Worm (Caenorhabditis elegans) whole organism, L4 larva: ENCODE measurements around the gene pqn-76.

Experiments
- F37D6.2 ChIP-seq: sonication (generic microtip); optimal IDR thresholded peaks from 2 replicates; lab custom pipeline; 2016; ENCODE audit warnings: mild to moderate bottlenecking, missing genetic modification characterization, missing compliant biosample characterization
- F44E2.7 ChIP-seq: fragments of 200-800 bp; sonication (Bioruptor generic); IDR thresholded peaks from 2 replicates; pipeline ENCODE4 v2.1.2; 2022; ENCODE audit warnings: missing genetic modification characterization, missing compliant biosample characterization
- ZK337.2 ChIP-seq: fragments of 200-800 bp; sonication (Bioruptor generic); IDR thresholded peaks from 2 replicates; pipeline ENCODE4 v1.3.6; 2022; ENCODE audit warnings: missing genetic modification reagents, missing genetic modification characterization, missing compliant biosample characterization
- ZK546.5 ChIP-seq, 2 experiments: sonication (generic microtip); optimal IDR thresholded peaks; 2 replicates each; lab custom pipeline; 2017; ENCODE audit warnings: missing biosample characterization in 2 of 2, missing genetic modification characterization in 2 of 2
- aha-1 ChIP-seq: fragments of 150-350 bp; peaks from one replicate; lab custom pipeline; 2014; ENCODE audit warnings: missing biosample characterization, missing genetic modification characterization
- aly-2 ChIP-seq: sonication (generic microtip); optimal IDR thresholded peaks from 2 replicates; lab custom pipeline; 2018; ENCODE audit warnings: missing biosample characterization, missing genetic modification characterization
- arid-1 ChIP-seq: fragments of 200-800 bp; sonication (Bioruptor generic); conservative IDR thresholded peaks from 2 replicates; pipeline ENCODE4 v1.3.6; 2022; ENCODE audit warnings: missing genetic modification reagents, missing genetic modification characterization, missing compliant biosample characterization
- attf-4 ChIP-seq: sonication (generic microtip); optimal IDR thresholded peaks from 3 replicates; lab custom pipeline; 2017; ENCODE audit warnings: missing biosample characterization, missing genetic modification characterization
- ceh-20 ChIP-seq: fragments of 200-800 bp; sonication (Bioruptor generic); IDR thresholded peaks from 2 replicates; pipeline ENCODE4 v1.3.6; 2022; ENCODE audit warnings: missing genetic modification reagents, missing genetic modification characterization, missing compliant biosample characterization
- ceh-28 ChIP-seq: fragments of 150-350 bp; optimal IDR thresholded peaks from 2 replicates; lab custom pipeline; 2014; ENCODE audit warnings: missing biosample characterization, missing genetic modification reagents, missing genetic modification characterization
- ceh-44 ChIP-seq: fragments of 200-800 bp; sonication (Bioruptor generic); IDR thresholded peaks from 2 replicates; pipeline ENCODE4 v1.3.6; 2022; ENCODE audit warnings: missing genetic modification reagents, missing genetic modification characterization, missing compliant biosample characterization
- cey-2 ChIP-seq: sonication (generic microtip); optimal IDR thresholded peaks from 3 replicates; lab custom pipeline; 2017; ENCODE audit warnings: missing genetic modification characterization, mild to moderate bottlenecking, missing compliant biosample characterization, antibody characterized with exemption, borderline replicate concordance; ENCODE audit not compliant: insufficient read depth
- ctbp-1 ChIP-seq: fragments of 200-800 bp; sonication (Bioruptor generic); IDR thresholded peaks from 2 replicates; pipeline ENCODE4 v1.3.6; 2022; ENCODE audit warnings: missing genetic modification reagents, missing genetic modification characterization, missing compliant biosample characterization
- daf-12 ChIP-seq: fragments of 150-350 bp; optimal IDR thresholded peaks from 2 replicates; lab custom pipeline; 2014; ENCODE audit warnings: missing biosample characterization, missing genetic modification reagents, missing genetic modification characterization
- daf-16 ChIP-seq, 3 experiments: sonication (generic microtip); optimal IDR thresholded peaks; 2 replicates each; lab custom pipeline; 2016 to 2017; ENCODE audit warnings: missing genetic modification characterization in 3 of 3, missing genetic modification reagents in 3 of 3, mild to moderate bottlenecking in 2 of 3, missing compliant biosample characterization in 2 of 3, missing biosample characterization in 1 of 3, moderate library complexity in 1 of 3
- dmd-8 ChIP-seq: fragments of 200-800 bp; sonication (Bioruptor generic); IDR thresholded peaks from 2 replicates; pipeline ENCODE4 v1.3.6; 2022; ENCODE audit warnings: missing genetic modification characterization, missing compliant biosample characterization
- dmd-9 ChIP-seq: fragments of 200-800 bp; sonication (Bioruptor generic); IDR thresholded peaks from 2 replicates; pipeline ENCODE4 v1.3.6; 2022; ENCODE audit warnings: missing genetic modification reagents, missing genetic modification characterization, missing compliant biosample characterization
- dpl-1 ChIP-seq: fragments of 150-350 bp; optimal IDR thresholded peaks from 2 replicates; lab custom pipeline; 2014; ENCODE audit warnings: missing biosample characterization, missing genetic modification reagents, missing genetic modification characterization
- duxl-1 ChIP-seq: sonication (generic microtip); optimal IDR thresholded peaks from 2 replicates; lab custom pipeline; 2016; ENCODE audit warnings: mild to moderate bottlenecking, missing genetic modification characterization, moderate library complexity, missing compliant biosample characterization; ENCODE audit not compliant: poor library complexity
- dve-1 ChIP-seq: sonication (generic microtip); optimal IDR thresholded peaks from 2 replicates; lab custom pipeline; 2017; ENCODE audit warnings: antibody characterized with exemption, mild to moderate bottlenecking, missing genetic modification characterization, missing compliant biosample characterization; ENCODE audit not compliant: insufficient read depth
- egl-27 ChIP-seq: sonication (generic microtip); optimal IDR thresholded peaks from 3 replicates; lab custom pipeline; 2017; ENCODE audit warnings: missing biosample characterization, missing genetic modification reagents, missing genetic modification characterization
- fos-1 ChIP-seq: fragments of 150-350 bp; optimal IDR thresholded peaks from 2 replicates; lab custom pipeline; 2014; ENCODE audit warnings: missing biosample characterization, missing genetic modification characterization
- gei-8 ChIP-seq: fragments of 200-800 bp; sonication (Bioruptor generic); optimal IDR thresholded peaks from 2 replicates; lab custom pipeline; 2018; ENCODE audit warnings: mild to moderate bottlenecking, missing genetic modification characterization, missing compliant biosample characterization
- hif-1 ChIP-seq, 2 experiments: sonication (generic microtip); optimal IDR thresholded peaks; 2 replicates each; lab custom pipeline; 2016 to 2017; ENCODE audit warnings: missing compliant biosample characterization in 2 of 2, missing genetic modification characterization in 2 of 2, missing genetic modification reagents in 2 of 2, missing genotype in 2 of 2, mild to moderate bottlenecking in 1 of 2
- lim-7 ChIP-seq: fragments of 200-800 bp; sonication (Bioruptor generic); IDR thresholded peaks from 2 replicates; pipeline ENCODE4 v1.3.6; 2022; ENCODE audit warnings: missing genetic modification characterization, missing compliant biosample characterization
- lin-1 ChIP-seq: fragments of 200-800 bp; sonication (Bioruptor generic); IDR thresholded peaks from 2 replicates; pipeline ENCODE4 v1.3.6; 2022; ENCODE audit warnings: missing genetic modification reagents, missing genetic modification characterization, missing compliant biosample characterization
- lin-39 ChIP-seq: fragments of 150-350 bp; optimal IDR thresholded peaks from 2 replicates; lab custom pipeline; 2014; ENCODE audit warnings: missing biosample characterization, missing genetic modification reagents, missing genetic modification characterization
- lir-3 ChIP-seq: sonication (generic microtip); optimal IDR thresholded peaks from 2 replicates; lab custom pipeline; 2016; ENCODE audit warnings: mild to moderate bottlenecking, missing genetic modification characterization, missing compliant biosample characterization
- lsy-2 ChIP-seq, 2 experiments: fragments of 150-350 bp in 1 of 2; sonication (generic microtip) in 1 of 2; optimal IDR thresholded peaks; 2 replicates each; lab custom pipeline; 2014 to 2017; ENCODE audit warnings: missing biosample characterization in 2 of 2, missing genetic modification characterization in 2 of 2
- mep-1 ChIP-seq: fragments of 150-350 bp; sonication (generic microtip); optimal IDR thresholded peaks from 3 replicates; lab custom pipeline; 2014; ENCODE audit warnings: missing biosample characterization, missing genetic modification characterization
- mes-2 ChIP-seq: sonication (generic microtip); optimal IDR thresholded peaks from 2 replicates; lab custom pipeline; 2016; ENCODE audit warnings: missing genotype, mild to moderate bottlenecking, missing genetic modification characterization, missing compliant biosample characterization; ENCODE audit not compliant: poor library complexity, severe bottlenecking
- mxl-2 ChIP-seq: fragments of 200-800 bp; sonication (Bioruptor generic); conservative IDR thresholded peaks from 2 replicates; pipeline ENCODE4 v1.3.6; 2022; ENCODE audit warnings: missing genetic modification reagents, missing genetic modification characterization, missing compliant biosample characterization
- nhr-11 ChIP-seq: fragments of 150-350 bp; optimal IDR thresholded peaks from 2 replicates; lab custom pipeline; 2014; ENCODE audit warnings: missing biosample characterization, missing genetic modification characterization
- nhr-111 ChIP-seq: fragments of 200-800 bp; sonication (Bioruptor generic); optimal IDR thresholded peaks from 2 replicates; lab custom pipeline; 2018; ENCODE audit warnings: mild to moderate bottlenecking, missing genetic modification characterization, missing compliant biosample characterization
- nhr-48 ChIP-seq: sonication (generic microtip); optimal IDR thresholded peaks from 2 replicates; lab custom pipeline; 2016; ENCODE audit warnings: mild to moderate bottlenecking, missing genetic modification characterization, missing compliant biosample characterization
- nhr-6 ChIP-seq: fragments of 150-350 bp; optimal IDR thresholded peaks from 2 replicates; lab custom pipeline; 2014; ENCODE audit warnings: missing biosample characterization, missing genetic modification characterization
- pha-4 ChIP-seq, 2 experiments: fragments of 150-350 bp in 1 of 2; fragments of 200-800 bp in 1 of 2; sonication (Bioruptor generic) in 1 of 2; IDR thresholded peaks in 1 of 2; optimal IDR thresholded peaks in 1 of 2; 2 replicates each; pipeline versions ENCODE4 v1.3.6 to Lab custom; 2014 to 2022; ENCODE audit warnings: missing genetic modification characterization in 2 of 2, missing genetic modification reagents in 2 of 2, missing biosample characterization in 1 of 2, missing compliant biosample characterization in 1 of 2
- pqm-1 ChIP-seq: sonication (generic microtip); optimal IDR thresholded peaks from 2 replicates; lab custom pipeline; 2017; ENCODE audit warnings: missing biosample characterization, missing genetic modification characterization
- saeg-2 ChIP-seq: fragments of 200-800 bp; sonication (Bioruptor generic); IDR thresholded peaks from 2 replicates; pipeline ENCODE4 v1.3.6; 2022; ENCODE audit warnings: missing genetic modification reagents, missing genetic modification characterization, missing compliant biosample characterization
- snpc-1.2 ChIP-seq: fragments of 200-800 bp; sonication (Bioruptor generic); IDR thresholded peaks from 2 replicates; pipeline ENCODE4 v1.3.6; 2022; ENCODE audit warnings: missing genetic modification reagents, missing genetic modification characterization, missing compliant biosample characterization
- spr-1 ChIP-seq: sonication (generic microtip); optimal IDR thresholded peaks from 2 replicates; lab custom pipeline; 2016; ENCODE audit warnings: mild to moderate bottlenecking, missing genetic modification characterization, missing compliant biosample characterization
- tag-97 ChIP-seq: fragments of 200-800 bp; sonication (Bioruptor generic); IDR thresholded peaks from 2 replicates; pipeline ENCODE4 v1.3.6; 2022; ENCODE audit warnings: missing genetic modification characterization, missing compliant biosample characterization
- unc-130 ChIP-seq: sonication (generic microtip); optimal IDR thresholded peaks from 2 replicates; lab custom pipeline; 2016; ENCODE audit warnings: missing genetic modification reagents, missing genetic modification characterization, missing compliant biosample characterization
- zfp-3 ChIP-seq: fragments of 200-800 bp; sonication (Bioruptor generic); conservative IDR thresholded peaks from 2 replicates; pipeline ENCODE4 v1.3.6; 2022; ENCODE audit warnings: missing genetic modification reagents, missing genetic modification characterization, missing compliant biosample characterization
- ztf-7 ChIP-seq: fragments of 150-350 bp; optimal IDR thresholded peaks from 2 replicates; lab custom pipeline; 2014; ENCODE audit warnings: missing biosample characterization, missing genetic modification characterization

Gene pqn-76

ce11 chrIV:15539447-15539994 is 39.4 kb upstream of the pqn-76 start, which contains the start of gene Y73F8A.35:
Y73F8A.35 (minus strand) TSS chrIV:15539944.
- no peak for TF ChIP-seq lsy-2 (tag; optimal IDR thresholded peaks at IDR 0.05; lab: Kevin White, UChicago)
- no peak for TF ChIP-seq arid-1 (GFP tag; lab: Robert Waterston, UW)
- peak; percentile 25 for TF ChIP-seq aha-1 (tag; lab: Kevin White, UChicago)
- TF ChIP-seq snpc-1.2 = peak; percentile 55; the same call in 1 of the 2 replicates

- TF ChIP-seq ceh-20 (no peak), fos-1 (no peak), nhr-11 (tag; lab: Kevin White, UChicago) (no peak), cey-2 (tag; lab: Kevin White, UChicago) (no peak), lir-3 (no peak), snpc-1.2 (peak; percentile 61; the same call in 1 of the 2 replicates), F44E2.7 (GFP tag; lab: Robert Waterston, UW) (no peak), dmd-9 (GFP tag; lab: Robert Waterston, UW) (no peak)
- TF ChIP-seq, all 104 proteins: peak for 1
Observed at ce11 chrIV:15554771-15555170, 24.1 kb upstream of the pqn-76 start.

ce11 chrIV:15559065-15559464 is 19.8 kb upstream of the pqn-76 start:
- TF ChIP-seq saeg-2 (no peak), attf-4 (tag; lab: Kevin White, UChicago) (no peak), ceh-44 (no peak), mep-1 (no peak), dmd-9 (GFP tag; lab: Robert Waterston, UW) (no peak), mxl-2 (no peak), egl-27 (tag; lab: Kevin White, UChicago) (no peak), mes-2 (no peak), dmd-8 (no peak), tag-97 (GFP tag; lab: Robert Waterston, UW) (no peak), nhr-48 (no peak), lsy-2 (tag; optimal IDR thresholded peaks at IDR 0.05; lab: Kevin White, UChicago) (peak in 1 of 2 experiments; percentile 28), dve-1 (peak; percentile 23), pqm-1 (tag; lab: Kevin White, UChicago) (peak; percentile 41), ZK546.5 (tag; optimal IDR thresholded peaks at IDR 0.05; lab: Kevin White, UChicago) (no peak), nhr-111 (GFP tag; lab: Kevin White, UChicago) (no peak), daf-12 (tag; lab: Kevin White, UChicago) (no peak), nhr-6 (tag; lab: Kevin White, UChicago) (no peak), ctbp-1 (GFP tag; lab: Robert Waterston, UW) (no peak), duxl-1 (tag; lab: Kevin White, UChicago) (peak; percentile 40), F37D6.2 (tag; lab: Kevin White, UChicago) (no peak), unc-130 (no peak), fos-1 (no peak), lir-3 (no peak), ceh-28 (no peak), lin-39 (tag; lab: Kevin White, UChicago) (no peak), dpl-1 (GFP tag; lab: Kevin White, UChicago) (no peak), pha-4 (GFP tag; IDR thresholded peaks at IDR 0.05; lab: Robert Waterston, UW) (no peak), pha-4 (tag; optimal IDR thresholded peaks at IDR 0.05; lab: Kevin White, UChicago) (no peak), lim-7 (no peak), ztf-7 (tag; lab: Kevin White, UChicago) (no peak), gei-8 (GFP tag; lab: Kevin White, UChicago) (no peak), aly-2 (tag; lab: Kevin White, UChicago) (no peak), daf-16 (GFP tag; optimal IDR thresholded peaks at IDR 0.05; lab: Kevin White, UChicago) (no peak), daf-16 (tag; optimal IDR thresholded peaks at IDR 0.05; lab: Kevin White, UChicago) (peak; percentile 62), arid-1 (GFP tag; lab: Robert Waterston, UW) (no peak), zfp-3 (GFP tag; lab: Robert Waterston, UW) (no peak), ZK337.2 (GFP tag; lab: Robert Waterston, UW) (no peak), lin-1 (GFP tag; lab: Robert Waterston, UW) (no peak), spr-1 (tag; lab: Kevin White, UChicago) (no peak), hif-1 (tag; optimal IDR thresholded peaks at IDR 0.05; lab: Kevin White, UChicago) (no peak)
